Fruit fly (Drosophila melanogaster) whole organism, embryonic: ENCODE data around the gene Rcd2.

Experiments
- Ada2b ChIP-seq: fragments of 200-800 bp; sonication (Bioruptor generic); IDR thresholded peaks from 2 replicates; pipeline ENCODE4 v1.3.6; 2022; ENCODE audit warnings: missing biosample characterization, missing genetic modification characterization
- CG1024 ChIP-seq: fragments of 200-800 bp; sonication (Bioruptor generic); IDR thresholded peaks from 2 replicates; pipeline ENCODE4 v1.3.6; 2022; ENCODE audit warnings: missing biosample characterization, missing genetic modification characterization
- CG10979 ChIP-seq: fragments of 200-800 bp; sonication (Bioruptor generic); optimal IDR thresholded peaks from 2 replicates; lab custom pipeline; 2018; ENCODE audit warnings: missing biosample characterization, mild to moderate bottlenecking, missing genetic modification characterization, moderate library complexity
- CG11247 ChIP-seq: fragments of 200-800 bp; sonication (Bioruptor generic); IDR thresholded peaks from 2 replicates; pipeline ENCODE4 v1.3.6; 2022; ENCODE audit warnings: missing biosample characterization, missing genetic modification characterization
- CG13287 ChIP-seq: fragments of 200-800 bp; sonication (Bioruptor generic); IDR thresholded peaks from 2 replicates; pipeline ENCODE4 v1.3.6; 2022; ENCODE audit warnings: missing biosample characterization, missing genetic modification characterization; ENCODE audit not compliant: partially characterized antibody
- CG13624 ChIP-seq: fragments of 200-800 bp; sonication (Bioruptor generic); optimal IDR thresholded peaks from 2 replicates; lab custom pipeline; 2016; ENCODE audit warnings: missing biosample characterization, missing genetic modification characterization
- CG14050 ChIP-seq: fragments of 200-800 bp; sonication (Bioruptor generic); IDR thresholded peaks from 3 replicates; pipeline ENCODE4 v1.3.6; 2022; ENCODE audit warnings: missing biosample characterization, missing genetic modification characterization
- CG15514 ChIP-seq: fragments of 200-800 bp; sonication (Bioruptor generic); optimal IDR thresholded peaks from 3 replicates; lab custom pipeline; 2017; ENCODE audit warnings: missing biosample characterization, missing genetic modification characterization, mild to moderate bottlenecking, moderate library complexity, missing genetic modification reagents
- CG15601 ChIP-seq: fragments of 200-800 bp; sonication (Bioruptor generic); optimal IDR thresholded peaks from 3 replicates; lab custom pipeline; 2019; ENCODE audit warnings: missing biosample characterization, mild to moderate bottlenecking, missing genetic modification characterization, moderate library complexity
- CG1603 ChIP-seq: fragments of 200-800 bp; sonication (Bioruptor generic); optimal IDR thresholded peaks from 2 replicates; lab custom pipeline; 2019; ENCODE audit warnings: missing biosample characterization, mild to moderate bottlenecking, missing genetic modification characterization, moderate library complexity
- CG16779 ChIP-seq: fragments of 200-800 bp; sonication (Bioruptor generic); IDR thresholded peaks from 2 replicates; pipeline ENCODE4 v1.3.6; 2022; ENCODE audit warnings: missing biosample characterization, missing genetic modification characterization
- CG1792 ChIP-seq: fragments of 200-800 bp; sonication (Bioruptor generic); optimal IDR thresholded peaks from 2 replicates; lab custom pipeline; 2016; ENCODE audit warnings: missing biosample characterization, missing genetic modification characterization
- CG18011 ChIP-seq: fragments of 200-800 bp; sonication (Bioruptor generic); optimal IDR thresholded peaks from 2 replicates; lab custom pipeline; 2017; ENCODE audit warnings: missing biosample characterization, missing genetic modification characterization, mild to moderate bottlenecking, moderate library complexity, missing genotype
- CG31224 ChIP-seq: fragments of 200-800 bp; sonication (Bioruptor generic); IDR thresholded peaks from 2 replicates; pipeline ENCODE4 v1.3.6; 2022; ENCODE audit warnings: missing biosample characterization, missing genetic modification characterization
- CG42726 ChIP-seq: fragments of 200-800 bp; sonication (Bioruptor generic); IDR thresholded peaks from 2 replicates; pipeline ENCODE4 v1.3.6; 2022; ENCODE audit warnings: missing biosample characterization, missing genetic modification characterization; ENCODE audit not compliant: partially characterized antibody
- CG4424 ChIP-seq: fragments of 200-800 bp; sonication (Bioruptor generic); optimal IDR thresholded peaks from 3 replicates; lab custom pipeline; 2016; ENCODE audit warnings: missing biosample characterization, missing genetic modification characterization
- CG4617 ChIP-seq: fragments of 200-800 bp; sonication (Bioruptor generic); optimal IDR thresholded peaks from 3 replicates; lab custom pipeline; 2016; ENCODE audit warnings: missing biosample characterization, missing genetic modification characterization, borderline replicate concordance
- CG6654 ChIP-seq: fragments of 200-800 bp; sonication (Bioruptor generic); optimal IDR thresholded peaks from 2 replicates; lab custom pipeline; 2017; ENCODE audit warnings: missing biosample characterization, mild to moderate bottlenecking, missing genetic modification characterization
- CG6689 ChIP-seq: fragments of 200-800 bp; sonication (Bioruptor generic); IDR thresholded peaks from 2 replicates; pipeline ENCODE4 v1.3.6; 2022; ENCODE audit warnings: missing biosample characterization, missing genetic modification characterization
- CG7271 ChIP-seq: fragments of 200-800 bp; sonication (Bioruptor generic); optimal IDR thresholded peaks from 2 replicates; lab custom pipeline; 2018; ENCODE audit warnings: missing biosample characterization, mild to moderate bottlenecking, missing genetic modification characterization, moderate library complexity
- CG7357 ChIP-seq: fragments of 200-800 bp; sonication (Bioruptor generic); IDR thresholded peaks from 3 replicates; pipeline ENCODE4 v1.3.6; 2022; ENCODE audit warnings: missing biosample characterization, missing genetic modification characterization
- CG7372 ChIP-seq: fragments of 200-800 bp; sonication (Bioruptor generic); IDR thresholded peaks from 2 replicates; pipeline ENCODE4 v1.3.6; 2022; ENCODE audit warnings: missing biosample characterization, missing genetic modification characterization
- E2f1 ChIP-seq: fragments of 200-800 bp; sonication (Bioruptor generic); IDR thresholded peaks from 2 replicates; pipeline ENCODE4 v1.3.6; 2022; ENCODE audit warnings: missing biosample characterization, missing genetic modification characterization
- HHEX ChIP-seq: fragments of 200-800 bp; sonication (Bioruptor generic); optimal IDR thresholded peaks from 3 replicates; lab custom pipeline; 2017; ENCODE audit warnings: missing biosample characterization, mild to moderate bottlenecking, missing genetic modification characterization, missing genetic modification reagents
- HLH54F ChIP-seq: fragments of 200-800 bp; sonication (Bioruptor generic); optimal IDR thresholded peaks from 3 replicates; lab custom pipeline; 2016; ENCODE audit warnings: missing biosample characterization, missing genetic modification characterization
- MBD-R2 ChIP-seq: fragments of 200-800 bp; sonication (Bioruptor generic); IDR thresholded peaks from 2 replicates; pipeline ENCODE4 v1.3.6; 2022; ENCODE audit warnings: missing biosample characterization, missing genetic modification characterization
- Mad ChIP-seq: fragments of 200-800 bp; sonication (Bioruptor generic); optimal IDR thresholded peaks from 2 replicates; lab custom pipeline; 2016; ENCODE audit warnings: missing biosample characterization, missing genetic modification characterization
- Med ChIP-seq: fragments of 200-800 bp; sonication (Bioruptor generic); peaks from one replicate; lab custom pipeline; 2016; ENCODE audit warnings: missing biosample characterization, missing genetic modification characterization, mild to moderate bottlenecking, inconsistent platforms, moderate library complexity
- Side ChIP-seq: fragments of 200-800 bp; sonication (Bioruptor generic); optimal IDR thresholded peaks from 2 replicates; lab custom pipeline; 2016; ENCODE audit warnings: missing biosample characterization, missing genetic modification characterization
- Six4 ChIP-seq: fragments of 200-800 bp; sonication (Bioruptor generic); optimal IDR thresholded peaks from 2 replicates; lab custom pipeline; 2016; ENCODE audit warnings: missing biosample characterization, missing genetic modification characterization
- Sox102F ChIP-seq: fragments of 200-800 bp; sonication (Bioruptor generic); optimal IDR thresholded peaks from 2 replicates; lab custom pipeline; 2018; ENCODE audit warnings: missing biosample characterization, mild to moderate bottlenecking, missing genetic modification characterization, moderate library complexity
- TFAM ChIP-seq: fragments of 200-800 bp; sonication (Bioruptor generic); optimal IDR thresholded peaks from 2 replicates; lab custom pipeline; 2017; ENCODE audit warnings: missing biosample characterization, missing genetic modification characterization, inconsistent platforms
- YL-1 ChIP-seq: fragments of 200-800 bp; sonication (Bioruptor generic); optimal IDR thresholded peaks from 3 replicates; lab custom pipeline; 2017; ENCODE audit warnings: missing biosample characterization, mild to moderate bottlenecking, missing genetic modification characterization
- bbx ChIP-seq: fragments of 200-800 bp; sonication (Bioruptor generic); IDR thresholded peaks from 2 replicates; pipeline ENCODE4 v1.3.6; 2022; ENCODE audit warnings: missing biosample characterization, missing genetic modification characterization; ENCODE audit not compliant: partially characterized antibody
- cato ChIP-seq: fragments of 200-800 bp; sonication (Bioruptor generic); optimal IDR thresholded peaks from 2 replicates; lab custom pipeline; 2016; ENCODE audit warnings: missing biosample characterization, missing genetic modification characterization, borderline replicate concordance
- chinmo ChIP-seq: fragments of 200-800 bp; sonication (Bioruptor generic); IDR thresholded peaks from 4 replicates; pipeline ENCODE4 v1.3.6; 2022; ENCODE audit warnings: missing biosample characterization, missing genetic modification characterization; ENCODE audit not compliant: partially characterized antibody
- fd3F ChIP-seq: fragments of 200-800 bp; sonication (Bioruptor generic); optimal IDR thresholded peaks from 2 replicates; lab custom pipeline; 2018; ENCODE audit warnings: missing biosample characterization, mild to moderate bottlenecking, missing genetic modification characterization, moderate library complexity
- fd96Cb ChIP-seq: fragments of 200-800 bp; sonication (Bioruptor generic); optimal IDR thresholded peaks from 2 replicates; lab custom pipeline; 2018; ENCODE audit warnings: missing biosample characterization, mild to moderate bottlenecking, missing genetic modification characterization, moderate library complexity
- gfzf ChIP-seq: fragments of 200-800 bp; sonication (Bioruptor generic); optimal IDR thresholded peaks from 2 replicates; lab custom pipeline; 2016; ENCODE audit warnings: missing biosample characterization, mild to moderate bottlenecking, missing genetic modification characterization, moderate library complexity
- grau ChIP-seq: fragments of 200-800 bp; optimal IDR thresholded peaks from 3 replicates; lab custom pipeline; 2019; ENCODE audit warnings: missing biosample characterization, mild to moderate bottlenecking, missing genetic modification characterization, moderate library complexity
- grn ChIP-seq: fragments of 200-800 bp; sonication (Bioruptor generic); optimal IDR thresholded peaks from 3 replicates; lab custom pipeline; 2017; ENCODE audit warnings: missing biosample characterization, missing genetic modification characterization
- hbn ChIP-seq: fragments of 200-800 bp; sonication (Bioruptor generic); IDR thresholded peaks from 2 replicates; pipeline ENCODE4 v1.3.6; 2022; ENCODE audit warnings: missing biosample characterization, missing genetic modification characterization; ENCODE audit not compliant: partially characterized antibody
- insv ChIP-seq, 2 experiments: fragments of 200-800 bp; sonication (Bioruptor generic); optimal IDR thresholded peaks; 3 replicates each; lab custom pipeline; 2016 to 2018; ENCODE audit warnings: missing biosample characterization in 2 of 2, missing genetic modification characterization in 2 of 2
- jing ChIP-seq: fragments of 200-800 bp; sonication (Bioruptor generic); optimal IDR thresholded peaks from 2 replicates; lab custom pipeline; 2018; ENCODE audit warnings: missing biosample characterization, mild to moderate bottlenecking, missing genetic modification characterization
- lilli ChIP-seq: fragments of 200-800 bp; sonication (Bioruptor generic); optimal IDR thresholded peaks from 3 replicates; lab custom pipeline; 2016; ENCODE audit warnings: missing biosample characterization, missing genetic modification characterization
- maf-S ChIP-seq: fragments of 200-800 bp; sonication (Bioruptor generic); optimal IDR thresholded peaks from 2 replicates; lab custom pipeline; 2016; ENCODE audit warnings: missing biosample characterization, missing genetic modification characterization
- pfk ChIP-seq: fragments of 200-800 bp; sonication (Bioruptor generic); optimal IDR thresholded peaks from 2 replicates; lab custom pipeline; 2018; ENCODE audit warnings: missing biosample characterization, mild to moderate bottlenecking, missing genetic modification characterization, moderate library complexity
- unpg ChIP-seq: fragments of 200-800 bp; sonication (Bioruptor generic); optimal IDR thresholded peaks from 3 replicates; lab custom pipeline; 2018; ENCODE audit warnings: missing biosample characterization, mild to moderate bottlenecking, missing genetic modification characterization, moderate library complexity
- zf30C ChIP-seq: fragments of 200-800 bp; sonication (Bioruptor generic); optimal IDR thresholded peaks from 3 replicates; lab custom pipeline; 2018; ENCODE audit warnings: missing biosample characterization, mild to moderate bottlenecking, missing genetic modification characterization

The Rcd2 gene

DNA sequence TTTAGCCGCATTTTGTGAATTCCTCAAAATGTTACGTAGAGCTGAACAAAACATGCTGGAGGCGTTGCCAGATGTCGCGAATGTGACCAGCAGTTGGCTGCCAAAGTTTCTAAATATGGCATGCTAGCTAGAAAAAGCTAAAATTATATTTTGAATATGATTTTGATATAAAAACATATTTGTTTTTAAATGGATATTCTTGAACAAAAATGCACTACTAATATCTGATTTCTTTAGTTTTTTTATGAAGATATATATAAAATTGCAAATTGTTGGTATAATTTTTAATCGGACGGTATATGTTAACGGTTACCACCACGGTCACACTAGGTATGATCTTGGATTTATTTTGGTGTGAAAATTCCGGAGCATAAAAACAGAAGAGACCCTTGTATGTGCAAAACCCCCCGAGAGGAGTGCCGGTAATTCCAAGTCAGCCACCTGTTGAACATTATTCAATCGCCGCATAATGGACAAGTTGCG is 19.5 kb downstream of the Rcd2 start, which contains the start of the genes mTerf3 and CG5104 (continued):
- TF ChIP-seq Side (GFP tag; lab: Kevin White, UChicago) = no peak
- peak; percentile 4 for TF ChIP-seq unpg (GFP tag; lab: Kevin White, UChicago)
- TF ChIP-seq insv (GFP tag; optimal IDR thresholded peaks at IDR 0.05; lab: Kevin White, UChicago) = no peak
- peak; percentile 50 for TF ChIP-seq CG15514 (GFP tag; lab: Kevin White, UChicago)
- no peak for TF ChIP-seq CG7372 (GFP tag; lab: Robert Waterston, UW)
- peak; percentile 3 for TF ChIP-seq CG4424
- TF ChIP-seq jing (GFP tag; lab: Kevin White, UChicago) = no peak
- TF ChIP-seq pfk (GFP tag; lab: Kevin White, UChicago) = no peak
- peak; percentile 2 for TF ChIP-seq CG10979 (tag; lab: Kevin White, UChicago)
- TF ChIP-seq lilli = peak; percentile 50
- no peak for TF ChIP-seq CG31224 (GFP tag; lab: Robert Waterston, UW)
- no peak for TF ChIP-seq grn (GFP tag; lab: Kevin White, UChicago)
- no peak for TF ChIP-seq CG6689 (GFP tag; lab: Robert Waterston, UW)
- TF ChIP-seq Mad (GFP tag; lab: Kevin White, UChicago) = no peak
- no peak for TF ChIP-seq CG11247 (GFP tag; lab: Robert Waterston, UW)
- peak; percentile 57 for TF ChIP-seq YL-1 (GFP tag; lab: Kevin White, UChicago)
- TF ChIP-seq MBD-R2 (GFP tag; lab: Robert Waterston, UW) = peak; percentile 53; the same call in 1 of the 2 replicates
- TF ChIP-seq gfzf = peak; percentile 62
- peak; percentile 29 for TF ChIP-seq CG1603
- peak; percentile 47 for TF ChIP-seq CG4617 (GFP tag; lab: Kevin White, UChicago)
- TF ChIP-seq CG16779 (GFP tag; lab: Robert Waterston, UW) = no peak
- TF ChIP-seq fd96Cb (tag; lab: Kevin White, UChicago) = no peak
- no peak for TF ChIP-seq CG18011 (GFP tag; lab: Kevin White, UChicago)
- TF ChIP-seq CG13287 (GFP tag; lab: Robert Waterston, UW) = peak; percentile 30; the same call in 1 of the 2 replicates
- TF ChIP-seq grau = peak; percentile 41
- peak; percentile 74 for TF ChIP-seq Med (GFP tag; lab: Kevin White, UChicago)
- no peak for TF ChIP-seq bbx (GFP tag; lab: Robert Waterston, UW)

DNA sequence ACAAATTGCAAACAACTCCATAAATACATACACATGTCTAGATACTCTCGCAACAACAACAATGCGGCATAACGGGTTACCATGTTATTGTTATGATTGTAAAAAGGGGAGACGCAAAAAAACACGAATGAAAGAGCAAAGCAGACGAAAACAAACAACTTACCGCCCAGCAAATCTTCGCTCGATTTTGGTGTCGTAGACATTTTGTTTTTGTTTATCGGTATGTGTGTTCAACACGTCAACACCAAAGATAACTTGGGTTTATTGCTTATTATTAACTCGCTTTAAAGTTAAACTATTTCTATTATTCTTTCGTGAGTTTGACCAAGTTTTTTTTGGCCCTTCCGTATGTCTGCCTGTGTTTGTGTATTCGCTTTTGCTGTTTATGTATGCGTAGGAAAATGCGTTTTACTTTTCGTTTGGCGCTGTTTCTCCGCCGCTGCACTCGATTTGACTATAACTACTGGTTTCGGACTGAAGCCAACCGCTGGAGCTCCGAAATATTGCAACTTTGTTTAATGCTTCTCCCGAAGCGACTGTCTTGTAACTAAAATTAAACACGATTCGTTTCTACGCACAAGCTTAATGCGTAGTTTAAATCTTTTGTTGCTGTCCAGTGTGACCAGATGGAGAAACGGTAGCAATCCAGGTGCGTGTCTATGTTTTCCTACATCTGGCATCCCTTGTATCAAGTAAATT is 21.3 kb downstream of the Rcd2 start, which contains the start of gene BNIP3:
Gene BNIP3 (minus strand): TSS at position 589 of the 699 bp plus-strand sequence.
- TF ChIP-seq CG42726 = no peak
- TF ChIP-seq CG15601 (tag; lab: Kevin White, UChicago) = peak; percentile 11
- no peak for TF ChIP-seq CG6654 (GFP tag; lab: Kevin White, UChicago)
- no peak for TF ChIP-seq Sox102F (GFP tag; lab: Kevin White, UChicago)
- TF ChIP-seq TFAM (GFP tag; lab: Kevin White, UChicago) = no peak
- TF ChIP-seq maf-S (GFP tag; lab: Kevin White, UChicago) = no peak
- no peak for TF ChIP-seq zf30C
- peak; percentile 6; the same call in 1 of the 2 replicates for TF ChIP-seq CG1024 (GFP tag; lab: Robert Waterston, UW)
- TF ChIP-seq CG13624 = peak; percentile 95
- peak; percentile 85; the same call in 2 of the 4 replicates for TF ChIP-seq chinmo (GFP tag; lab: Robert Waterston, UW)
- no peak for TF ChIP-seq CG7357 (GFP tag; lab: Robert Waterston, UW)
- no peak for TF ChIP-seq Six4 (GFP tag; lab: Kevin White, UChicago)
- no peak for TF ChIP-seq cato (GFP tag; lab: Kevin White, UChicago)
- TF ChIP-seq HLH54F = no peak
- no peak for TF ChIP-seq CG1792 (GFP tag; lab: Kevin White, UChicago)
- TF ChIP-seq HHEX (GFP tag; lab: Kevin White, UChicago) = no peak
- TF ChIP-seq E2f1 = 0 out of 2 replicates have a peak, but pooled peaks have one; percentile 17
- no peak for TF ChIP-seq fd3F (GFP tag; lab: Kevin White, UChicago)
- TF ChIP-seq hbn (GFP tag; lab: Robert Waterston, UW) = no peak
- no peak for TF ChIP-seq CG7271 (tag; lab: Kevin White, UChicago)
- no peak for TF ChIP-seq Ada2b (GFP tag; lab: Robert Waterston, UW)
- no peak for TF ChIP-seq CG14050 (GFP tag; lab: Robert Waterston, UW)
